Worm (Caenorhabditis elegans) whole organism, late embryonic: ENCODE measurements around the gene cox-11.
A peak's percentile ranks its signal among the peaks of the same experiment; 100 is the strongest.

Experiments
- C08G9.2 ChIP-seq: sonication (generic microtip); optimal IDR thresholded peaks from 2 replicates; lab custom pipeline; 2016; ENCODE audit warnings: mild to moderate bottlenecking, missing genetic modification characterization, moderate library complexity, missing compliant biosample characterization
- K02D7.2 ChIP-seq: sonication (generic microtip); optimal IDR thresholded peaks from 2 replicates; lab custom pipeline; 2017; ENCODE audit warnings: mild to moderate bottlenecking, missing genetic modification characterization, missing compliant biosample characterization
- K09A11.1 ChIP-seq: sonication (generic microtip); optimal IDR thresholded peaks from 2 replicates; lab custom pipeline; 2017; ENCODE audit warnings: antibody characterized with exemption, mild to moderate bottlenecking, missing genetic modification characterization, missing compliant biosample characterization; ENCODE audit not compliant: insufficient read depth
- Y22D7AL.16 ChIP-seq: sonication (generic microtip); optimal IDR thresholded peaks from 2 replicates; lab custom pipeline; 2016; ENCODE audit warnings: missing genetic modification characterization, missing compliant biosample characterization
- ahr-1 ChIP-seq: sonication (generic microtip); optimal IDR thresholded peaks from 2 replicates; lab custom pipeline; 2016; ENCODE audit warnings: missing genetic modification characterization, missing compliant biosample characterization
- ceh-14 ChIP-seq: sonication (generic microtip); optimal IDR thresholded peaks from 2 replicates; lab custom pipeline; 2016; ENCODE audit warnings: missing genotype, missing genetic modification characterization, missing compliant biosample characterization
- ceh-18 ChIP-seq: sonication (generic microtip); optimal IDR thresholded peaks from 2 replicates; lab custom pipeline; 2016; ENCODE audit warnings: missing genetic modification characterization, missing compliant biosample characterization
- ceh-19 ChIP-seq: fragments of 200-800 bp; sonication (Bioruptor generic); optimal IDR thresholded peaks from 2 replicates; lab custom pipeline; 2018; ENCODE audit warnings: mild to moderate bottlenecking, missing genetic modification characterization, missing compliant biosample characterization
- ceh-2 ChIP-seq: sonication (generic microtip); optimal IDR thresholded peaks from 2 replicates; lab custom pipeline; 2016; ENCODE audit warnings: missing genotype, missing genetic modification characterization, missing compliant biosample characterization
- ceh-24 ChIP-seq: sonication (generic microtip); optimal IDR thresholded peaks from 2 replicates; lab custom pipeline; 2016; ENCODE audit warnings: mild to moderate bottlenecking, missing genetic modification characterization, missing compliant biosample characterization
- ceh-30 ChIP-seq: fragments of 150-350 bp; optimal IDR thresholded peaks from 2 replicates; lab custom pipeline; 2014; ENCODE audit warnings: missing biosample characterization, missing genetic modification characterization
- ceh-31 ChIP-seq: sonication (generic microtip); optimal IDR thresholded peaks from 2 replicates; lab custom pipeline; 2016; ENCODE audit warnings: missing genetic modification characterization, missing compliant biosample characterization
- ceh-48 ChIP-seq: sonication (generic microtip); optimal IDR thresholded peaks from 2 replicates; lab custom pipeline; 2016; ENCODE audit warnings: missing genetic modification characterization, inconsistent platforms, missing compliant biosample characterization
- ceh-9 ChIP-seq: sonication (generic microtip); optimal IDR thresholded peaks from 2 replicates; lab custom pipeline; 2016; ENCODE audit warnings: mild to moderate bottlenecking, missing genetic modification characterization, inconsistent platforms, missing compliant biosample characterization
- che-1 ChIP-seq: sonication (generic microtip); optimal IDR thresholded peaks from 2 replicates; lab custom pipeline; 2016; ENCODE audit warnings: mild to moderate bottlenecking, missing genetic modification characterization, missing compliant biosample characterization
- dmd-4 ChIP-seq: sonication (generic microtip); optimal IDR thresholded peaks from 2 replicates; lab custom pipeline; 2016; ENCODE audit warnings: borderline replicate concordance, missing genetic modification characterization, missing compliant biosample characterization
- elt-2 ChIP-seq: sonication (generic microtip); optimal IDR thresholded peaks from 2 replicates; lab custom pipeline; 2016; ENCODE audit warnings: missing genetic modification reagents, missing genetic modification characterization, missing compliant biosample characterization
- elt-4 ChIP-seq: sonication (generic microtip); optimal IDR thresholded peaks from 2 replicates; lab custom pipeline; 2016; ENCODE audit warnings: missing genetic modification characterization, missing compliant biosample characterization
- ets-4 ChIP-seq: sonication (generic microtip); optimal IDR thresholded peaks from 2 replicates; lab custom pipeline; 2016; ENCODE audit warnings: missing genetic modification characterization, missing compliant biosample characterization
- eyg-1 ChIP-seq: sonication (generic microtip); optimal IDR thresholded peaks from 2 replicates; lab custom pipeline; 2016; ENCODE audit warnings: missing genotype, missing genetic modification characterization, missing compliant biosample characterization
- gmeb-2 ChIP-seq: sonication (generic microtip); optimal IDR thresholded peaks from 2 replicates; lab custom pipeline; 2016; ENCODE audit warnings: missing genetic modification characterization, inconsistent platforms, missing compliant biosample characterization
- hlh-13 ChIP-seq: fragments of 200-800 bp; sonication (Bioruptor generic); optimal IDR thresholded peaks from 2 replicates; lab custom pipeline; 2018; ENCODE audit warnings: mild to moderate bottlenecking, missing genetic modification characterization, missing compliant biosample characterization
- hlh-15 ChIP-seq: sonication (generic microtip); optimal IDR thresholded peaks from 2 replicates; lab custom pipeline; 2016; ENCODE audit warnings: missing genetic modification characterization, missing compliant biosample characterization
- hlh-30 ChIP-seq: sonication (generic microtip); optimal IDR thresholded peaks from 2 replicates; lab custom pipeline; 2017; ENCODE audit warnings: antibody characterized with exemption, missing genetic modification characterization, missing compliant biosample characterization; ENCODE audit not compliant: insufficient read depth
- hlh-6 ChIP-seq: sonication (generic microtip); optimal IDR thresholded peaks from 2 replicates; lab custom pipeline; 2016; ENCODE audit warnings: missing genotype, missing genetic modification characterization, missing compliant biosample characterization
- hlh-8 ChIP-seq: sonication (generic microtip); optimal IDR thresholded peaks from 2 replicates; lab custom pipeline; 2016; ENCODE audit warnings: missing genotype, missing genetic modification characterization, missing compliant biosample characterization
- lin-11 ChIP-seq: fragments of 200-800 bp; sonication (Bioruptor generic); optimal IDR thresholded peaks from 2 replicates; lab custom pipeline; 2018; ENCODE audit warnings: mild to moderate bottlenecking, missing genetic modification characterization, missing compliant biosample characterization
- madf-2 ChIP-seq: sonication (generic microtip); optimal IDR thresholded peaks from 2 replicates; lab custom pipeline; 2017; ENCODE audit warnings: missing genetic modification characterization, missing compliant biosample characterization
- nhr-232 ChIP-seq: sonication (generic microtip); optimal IDR thresholded peaks from 2 replicates; lab custom pipeline; 2016; ENCODE audit warnings: missing genetic modification characterization, missing compliant biosample characterization
- pag-3 ChIP-seq: sonication (generic microtip); optimal IDR thresholded peaks from 2 replicates; lab custom pipeline; 2016; ENCODE audit warnings: missing compliant biosample characterization, missing genetic modification characterization, borderline replicate concordance
- pat-9 ChIP-seq: fragments of 200-800 bp; sonication (Bioruptor generic); optimal IDR thresholded peaks from 2 replicates; lab custom pipeline; 2018; ENCODE audit warnings: mild to moderate bottlenecking, missing genetic modification characterization, moderate library complexity, missing compliant biosample characterization
- pha-2 ChIP-seq: sonication (generic microtip); optimal IDR thresholded peaks from 2 replicates; lab custom pipeline; 2017; ENCODE audit warnings: mild to moderate bottlenecking, missing genetic modification characterization, missing compliant biosample characterization
- pqm-1 ChIP-seq: sonication (generic microtip); optimal IDR thresholded peaks from 2 replicates; lab custom pipeline; 2016; ENCODE audit warnings: missing genetic modification characterization, missing compliant biosample characterization
- pros-1 ChIP-seq: fragments of 150-350 bp; optimal IDR thresholded peaks from 2 replicates; lab custom pipeline; 2014; ENCODE audit warnings: missing biosample characterization, missing genetic modification reagents, missing genetic modification characterization
- sdc-2 ChIP-seq: sonication (generic microtip); optimal IDR thresholded peaks from 2 replicates; lab custom pipeline; 2016; ENCODE audit warnings: missing genotype, missing genetic modification characterization, missing compliant biosample characterization
- sox-2 ChIP-seq: fragments of 200-800 bp; sonication (Bioruptor generic); IDR thresholded peaks from 2 replicates; pipeline ENCODE4 v1.3.6; 2022; ENCODE audit warnings: missing genetic modification reagents, missing genetic modification characterization, missing compliant biosample characterization
- sox-4 ChIP-seq: sonication (generic microtip); optimal IDR thresholded peaks from 2 replicates; lab custom pipeline; 2017; ENCODE audit warnings: mild to moderate bottlenecking, missing genetic modification characterization, inconsistent platforms, missing compliant biosample characterization
- tbx-2 ChIP-seq: sonication (generic microtip); optimal IDR thresholded peaks from 2 replicates; lab custom pipeline; 2016; ENCODE audit warnings: missing genetic modification characterization, missing compliant biosample characterization
- tbx-7 ChIP-seq: sonication (generic microtip); optimal IDR thresholded peaks from 2 replicates; lab custom pipeline; 2016; ENCODE audit warnings: missing genotype, missing genetic modification characterization, missing compliant biosample characterization
- ttx-3 ChIP-seq: sonication (generic microtip); optimal IDR thresholded peaks from 2 replicates; lab custom pipeline; 2016; ENCODE audit warnings: missing genetic modification reagents, missing genetic modification characterization, missing compliant biosample characterization
- zip-5 ChIP-seq: sonication (generic microtip); optimal IDR thresholded peaks from 2 replicates; lab custom pipeline; 2016; ENCODE audit warnings: missing genetic modification characterization, missing compliant biosample characterization

cox-11 gene

ce11 chrIV:13282778-13283177 is 38.7 kb downstream of the cox-11 start, which contains the start of gene cpsf-3:
Gene cpsf-3, minus strand, starts transcription at chrIV:13282878.
- no peak for TF ChIP-seq hlh-6 (tag; lab: Kevin White, UChicago)
- TF ChIP-seq ceh-14 (tag; lab: Kevin White, UChicago): no peak
- TF ChIP-seq lin-11 (tag; lab: Kevin White, UChicago): no peak
- no peak for TF ChIP-seq zip-5
- TF ChIP-seq ceh-2 (tag; lab: Kevin White, UChicago): no peak
- TF ChIP-seq nhr-232 (tag; lab: Kevin White, UChicago): no peak
- no peak for TF ChIP-seq sox-4
- TF ChIP-seq ceh-19 (GFP tag; lab: Kevin White, UChicago): no peak
- TF ChIP-seq elt-2 (tag; lab: Kevin White, UChicago): no peak
- TF ChIP-seq che-1 (tag; lab: Kevin White, UChicago): no peak
- no peak for TF ChIP-seq ceh-18 (tag; lab: Kevin White, UChicago)
- no peak for TF ChIP-seq K09A11.1 (tag; lab: Kevin White, UChicago)

ce11 chrIV:13289321-13289720 is 45.2 kb downstream of the cox-11 start, which contains the start of gene Y67H2A.10:
Gene Y67H2A.10, minus strand, starts transcription at chrIV:13289504.
- TF ChIP-seq sox-2 (GFP tag; lab: Robert Waterston, UW) (no peak), ceh-19 (GFP tag; lab: Kevin White, UChicago) (no peak), ceh-48 (tag; lab: Kevin White, UChicago) (no peak), ttx-3 (tag; lab: Kevin White, UChicago) (peak; percentile 7), zip-5 (peak; percentile 57), ceh-30 (tag; lab: Kevin White, UChicago) (no peak), C08G9.2 (tag; lab: Kevin White, UChicago) (peak; percentile 80), hlh-13 (GFP tag; lab: Kevin White, UChicago) (no peak), K02D7.2 (tag; lab: Kevin White, UChicago) (no peak), nhr-232 (tag; lab: Kevin White, UChicago) (no peak), pqm-1 (tag; lab: Kevin White, UChicago) (no peak), che-1 (tag; lab: Kevin White, UChicago) (no peak), elt-4 (no peak), Y22D7AL.16 (tag; lab: Kevin White, UChicago) (no peak), elt-2 (tag; lab: Kevin White, UChicago) (peak; percentile 47), ceh-24 (tag; lab: Kevin White, UChicago) (no peak), gmeb-2 (tag; lab: Kevin White, UChicago) (no peak), ceh-9 (no peak), eyg-1 (tag; lab: Kevin White, UChicago) (no peak), ceh-2 (tag; lab: Kevin White, UChicago) (peak; percentile 72), hlh-30 (tag; lab: Kevin White, UChicago) (no peak), pha-2 (tag; lab: Kevin White, UChicago) (no peak), ets-4 (tag; lab: Kevin White, UChicago) (peak; percentile 26), tbx-7 (peak; percentile 22), ceh-31 (tag; lab: Kevin White, UChicago) (peak; percentile 77), hlh-8 (tag; lab: Kevin White, UChicago) (peak; percentile 23)

- TF ChIP-seq ceh-48 (tag; lab: Kevin White, UChicago): no peak
- TF ChIP-seq madf-2 (tag; lab: Kevin White, UChicago): no peak
- no peak for TF ChIP-seq sdc-2 (tag; lab: Kevin White, UChicago)
- no peak for TF ChIP-seq ceh-24 (tag; lab: Kevin White, UChicago)
- TF ChIP-seq pros-1 (tag; lab: Kevin White, UChicago): no peak
- no peak for TF ChIP-seq hlh-15
- no peak for TF ChIP-seq dmd-4 (tag; lab: Kevin White, UChicago)
- TF ChIP-seq Y22D7AL.16 (tag; lab: Kevin White, UChicago): no peak
- no peak for TF ChIP-seq pag-3 (tag; lab: Kevin White, UChicago)
- TF ChIP-seq sox-2 (GFP tag; lab: Robert Waterston, UW): no peak
- no peak for TF ChIP-seq pat-9
- TF ChIP-seq ceh-30 (tag; lab: Kevin White, UChicago): no peak
- no peak for TF ChIP-seq tbx-2 (tag; lab: Kevin White, UChicago)
- TF ChIP-seq ahr-1 (tag; lab: Kevin White, UChicago): no peak
Observed at ce11 chrIV:13290239-13290638, 46.1 kb downstream of the cox-11 start.
